Worm (Caenorhabditis elegans) whole organism, L4 larva: ENCODE measurements around the gene Y55D9A.2.
"Not testable (repeated sequence)": the region's sequence is repeated elsewhere in the genome, so short reads cannot be mapped to it uniquely, and the experiment has no call there.

Experiments
- F49E8.2 ChIP-seq: sonication (generic microtip); optimal IDR thresholded peaks from 2 replicates; lab custom pipeline; 2016; ENCODE audit warnings: missing compliant biosample characterization, mild to moderate bottlenecking, missing genetic modification characterization, borderline replicate concordance
- Y75B8A.6 ChIP-seq: fragments of 200-800 bp; sonication (Bioruptor generic); IDR thresholded peaks from 2 replicates; pipeline ENCODE4 v1.3.6; 2022; ENCODE audit warnings: missing genetic modification reagents, missing genetic modification characterization, missing compliant biosample characterization
- ceh-28 ChIP-seq: fragments of 150-350 bp; optimal IDR thresholded peaks from 2 replicates; lab custom pipeline; 2014; ENCODE audit warnings: missing biosample characterization, missing genetic modification reagents, missing genetic modification characterization
- daf-8 ChIP-seq: fragments of 200-800 bp; sonication (Bioruptor generic); IDR thresholded peaks from 2 replicates; pipeline ENCODE4 v1.3.6; 2022; ENCODE audit warnings: missing genetic modification characterization, missing compliant biosample characterization
- dpl-1 ChIP-seq: fragments of 150-350 bp; optimal IDR thresholded peaks from 2 replicates; lab custom pipeline; 2014; ENCODE audit warnings: missing biosample characterization, missing genetic modification reagents, missing genetic modification characterization
- duxl-1 ChIP-seq: sonication (generic microtip); optimal IDR thresholded peaks from 2 replicates; lab custom pipeline; 2016; ENCODE audit warnings: mild to moderate bottlenecking, missing genetic modification characterization, moderate library complexity, missing compliant biosample characterization; ENCODE audit not compliant: poor library complexity
- egl-27 ChIP-seq: sonication (generic microtip); optimal IDR thresholded peaks from 3 replicates; lab custom pipeline; 2017; ENCODE audit warnings: missing biosample characterization, missing genetic modification reagents, missing genetic modification characterization
- egl-43 ChIP-seq: fragments of 200-800 bp; sonication (Bioruptor generic); IDR thresholded peaks from 2 replicates; pipeline ENCODE4 v1.3.6; 2022; ENCODE audit warnings: missing genetic modification reagents, missing genetic modification characterization, missing compliant biosample characterization
- gei-8 ChIP-seq: fragments of 200-800 bp; sonication (Bioruptor generic); optimal IDR thresholded peaks from 2 replicates; lab custom pipeline; 2018; ENCODE audit warnings: mild to moderate bottlenecking, missing genetic modification characterization, missing compliant biosample characterization
- hlh-11 ChIP-seq: fragments of 200-800 bp; sonication (Bioruptor generic); optimal IDR thresholded peaks from 2 replicates; lab custom pipeline; 2018; ENCODE audit warnings: mild to moderate bottlenecking, missing genetic modification characterization, missing compliant biosample characterization
- hlh-30 ChIP-seq: sonication (generic microtip); optimal IDR thresholded peaks from 2 replicates; lab custom pipeline; 2017; ENCODE audit warnings: antibody characterized with exemption, mild to moderate bottlenecking, missing genetic modification characterization, missing compliant biosample characterization; ENCODE audit not compliant: insufficient read depth
- jun-1 ChIP-seq: fragments of 150-350 bp; optimal IDR thresholded peaks from 2 replicates; lab custom pipeline; 2014; ENCODE audit warnings: missing biosample characterization, missing genetic modification reagents, missing genetic modification characterization
- lin-38 ChIP-seq: fragments of 200-800 bp; sonication (Bioruptor generic); IDR thresholded peaks from 2 replicates; pipeline ENCODE4 v1.3.6; 2022; ENCODE audit warnings: missing genetic modification reagents, missing genetic modification characterization, missing compliant biosample characterization
- lir-3 ChIP-seq: sonication (generic microtip); optimal IDR thresholded peaks from 2 replicates; lab custom pipeline; 2016; ENCODE audit warnings: mild to moderate bottlenecking, missing genetic modification characterization, missing compliant biosample characterization
- mdl-1 ChIP-seq, 2 experiments: fragments of 150-350 bp in 1 of 2; sonication (generic microtip) in 1 of 2; optimal IDR thresholded peaks; 2 replicates each; lab custom pipeline; 2014 to 2017; ENCODE audit warnings: missing biosample characterization in 2 of 2, missing genetic modification characterization in 2 of 2
- mep-1 ChIP-seq: fragments of 150-350 bp; sonication (generic microtip); optimal IDR thresholded peaks from 3 replicates; lab custom pipeline; 2014; ENCODE audit warnings: missing biosample characterization, missing genetic modification characterization
- mes-2 ChIP-seq: sonication (generic microtip); optimal IDR thresholded peaks from 2 replicates; lab custom pipeline; 2016; ENCODE audit warnings: missing genotype, mild to moderate bottlenecking, missing genetic modification characterization, missing compliant biosample characterization; ENCODE audit not compliant: poor library complexity, severe bottlenecking
- mxl-3 ChIP-seq: fragments of 200-800 bp; sonication (Bioruptor generic); optimal IDR thresholded peaks from 2 replicates; lab custom pipeline; 2018; ENCODE audit warnings: mild to moderate bottlenecking, missing genetic modification characterization, missing compliant biosample characterization
- nhr-102 ChIP-seq: sonication (generic microtip); optimal IDR thresholded peaks from 2 replicates; lab custom pipeline; 2016; ENCODE audit warnings: mild to moderate bottlenecking, missing genetic modification characterization, moderate library complexity, missing compliant biosample characterization
- nhr-11 ChIP-seq: fragments of 150-350 bp; optimal IDR thresholded peaks from 2 replicates; lab custom pipeline; 2014; ENCODE audit warnings: missing biosample characterization, missing genetic modification characterization
- nhr-111 ChIP-seq: fragments of 200-800 bp; sonication (Bioruptor generic); optimal IDR thresholded peaks from 2 replicates; lab custom pipeline; 2018; ENCODE audit warnings: mild to moderate bottlenecking, missing genetic modification characterization, missing compliant biosample characterization
- nhr-28 ChIP-seq: fragments of 150-350 bp; optimal IDR thresholded peaks from 2 replicates; lab custom pipeline; 2014; ENCODE audit warnings: missing biosample characterization, missing genetic modification characterization
- nhr-42 ChIP-seq: fragments of 200-800 bp; sonication (Bioruptor generic); IDR thresholded peaks from 2 replicates; pipeline ENCODE4 v1.3.6; 2022; ENCODE audit warnings: missing genetic modification characterization, missing compliant biosample characterization
- nhr-6 ChIP-seq: fragments of 150-350 bp; optimal IDR thresholded peaks from 2 replicates; lab custom pipeline; 2014; ENCODE audit warnings: missing biosample characterization, missing genetic modification characterization
- nhr-77 ChIP-seq: fragments of 150-350 bp; optimal IDR thresholded peaks from 2 replicates; lab custom pipeline; 2014; ENCODE audit warnings: missing biosample characterization, missing genetic modification characterization
- sdz-12 ChIP-seq: fragments of 200-800 bp; sonication (Bioruptor generic); optimal IDR thresholded peaks from 2 replicates; lab custom pipeline; 2018; ENCODE audit warnings: mild to moderate bottlenecking, missing genetic modification characterization, missing compliant biosample characterization
- skn-1 ChIP-seq: fragments of 150-350 bp; optimal IDR thresholded peaks from 2 replicates; lab custom pipeline; 2014; ENCODE audit warnings: missing biosample characterization, missing genetic modification characterization
- snpc-1.2 ChIP-seq: fragments of 200-800 bp; sonication (Bioruptor generic); IDR thresholded peaks from 2 replicates; pipeline ENCODE4 v1.3.6; 2022; ENCODE audit warnings: missing genetic modification reagents, missing genetic modification characterization, missing compliant biosample characterization
- tag-97 ChIP-seq: fragments of 200-800 bp; sonication (Bioruptor generic); IDR thresholded peaks from 2 replicates; pipeline ENCODE4 v1.3.6; 2022; ENCODE audit warnings: missing genetic modification characterization, missing compliant biosample characterization
- unc-39 ChIP-seq: sonication (generic microtip); optimal IDR thresholded peaks from 2 replicates; lab custom pipeline; 2017; ENCODE audit warnings: missing biosample characterization, missing genetic modification characterization
- unc-62 ChIP-seq, 3 experiments: fragments of 150-350 bp in 1 of 3; sonication (generic microtip); optimal IDR thresholded peaks in 2 of 3; peaks in 1 of 3; 1 replicate in 1 of 3; 2 replicates in 2 of 3; lab custom pipeline; 2014 to 2017; ENCODE audit warnings: missing biosample characterization in 3 of 3, missing genetic modification characterization in 3 of 3, missing genetic modification reagents in 3 of 3, missing genotype in 1 of 3
- ztf-7 ChIP-seq: fragments of 150-350 bp; optimal IDR thresholded peaks from 2 replicates; lab custom pipeline; 2014; ENCODE audit warnings: missing biosample characterization, missing genetic modification characterization

Y55D9A.2 gene

DNA sequence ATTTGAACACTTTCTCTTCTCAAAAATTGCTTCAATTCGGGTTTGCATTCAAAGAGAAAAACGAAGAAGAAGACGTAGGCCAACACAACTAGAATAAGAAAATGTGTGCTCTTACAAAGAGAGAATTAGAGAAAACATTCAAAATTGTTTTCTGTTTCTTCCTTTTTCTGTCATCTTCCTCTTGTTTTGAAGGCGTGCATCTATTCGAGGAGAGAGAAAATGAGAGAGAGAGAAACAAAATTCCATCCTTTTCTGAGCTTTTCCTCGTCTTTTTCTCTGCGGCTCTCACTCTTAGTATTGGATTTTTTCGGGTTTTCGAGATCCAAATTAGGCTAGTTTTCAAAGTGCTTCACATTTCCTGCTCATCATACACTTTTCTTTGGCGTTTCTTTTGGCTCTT is 46.3 kb upstream of the Y55D9A.2 start (continued):
- TF ChIP-seq hlh-30 (tag; lab: Kevin White, UChicago) (peak; percentile 35), hlh-11 (tag; lab: Kevin White, UChicago) (no peak), nhr-77 (no peak), unc-62 (GFP tag; optimal IDR thresholded peaks at IDR 0.05 in 1 of 2; lab: Kevin White, UChicago) (no peak), unc-62 (tag; optimal IDR thresholded peaks at IDR 0.05; lab: Kevin White, UChicago) (no peak), nhr-111 (GFP tag; lab: Kevin White, UChicago) (no peak), skn-1 (tag; lab: Kevin White, UChicago) (no peak), Y75B8A.6 (GFP tag; lab: Robert Waterston, UW) (no peak), mdl-1 (tag; optimal IDR thresholded peaks at IDR 0.05; lab: Kevin White, UChicago) (peak in 1 of 2 experiments; percentile 58)

ce11 chrIV:12650597-12650996 is 45.4 kb upstream of the Y55D9A.2 start:
- TF ChIP-seq nhr-102 (no peak), F49E8.2 (tag; lab: Kevin White, UChicago) (no peak), sdz-12 (GFP tag; lab: Kevin White, UChicago) (no peak), nhr-11 (tag; lab: Kevin White, UChicago) (no peak), snpc-1.2 (GFP tag; lab: Robert Waterston, UW) (no peak), hlh-11 (tag; lab: Kevin White, UChicago) (no peak), skn-1 (tag; lab: Kevin White, UChicago) (no peak), gei-8 (GFP tag; lab: Kevin White, UChicago) (no peak), daf-8 (GFP tag; lab: Robert Waterston, UW) (no peak)

ce11 chrIV:12640875-12641860 is 35.9 kb upstream of the Y55D9A.2 start:
- peak; percentile 50 for TF ChIP-seq nhr-28 (tag; lab: Kevin White, UChicago)
- TF ChIP-seq unc-62 (GFP tag; optimal IDR thresholded peaks at IDR 0.05 in 1 of 2; lab: Kevin White, UChicago), result peak in 1 of 2 experiments; percentile 95
- no peak for TF ChIP-seq unc-62 (tag; optimal IDR thresholded peaks at IDR 0.05; lab: Kevin White, UChicago)
- TF ChIP-seq mxl-3 (GFP tag; lab: Kevin White, UChicago), result peak; percentile 57
- TF ChIP-seq ceh-28 (tag; lab: Kevin White, UChicago), result no peak

DNA sequence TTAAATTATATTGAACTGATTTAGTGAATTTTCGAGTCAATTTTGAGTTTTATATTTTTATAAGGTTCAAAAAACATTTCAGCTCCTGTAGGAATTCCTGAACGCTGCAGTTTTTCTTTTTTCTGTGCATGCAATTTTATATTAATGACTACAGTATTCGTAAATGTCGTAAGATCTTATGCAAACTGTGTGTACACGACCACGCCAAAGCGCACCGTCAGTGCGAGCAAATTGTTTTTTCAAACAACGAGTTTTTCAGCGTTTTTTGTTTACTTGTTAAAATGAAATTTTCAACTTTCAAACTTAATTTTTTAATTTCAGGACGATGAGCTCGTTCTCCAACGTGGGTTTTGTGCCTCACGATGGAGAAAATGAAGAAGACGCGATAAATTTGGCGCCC is 34.9 kb upstream of the Y55D9A.2 start, which contains the start of gene vha-7:
vha-7 (plus strand) TSS at position 326 of the 400 bp plus-strand sequence.
- TF ChIP-seq jun-1 (tag; lab: Kevin White, UChicago), result no peak
- no peak for TF ChIP-seq nhr-42 (GFP tag; lab: Robert Waterston, UW)
- TF ChIP-seq ztf-7 (tag; lab: Kevin White, UChicago), result no peak
- TF ChIP-seq duxl-1 (tag; lab: Kevin White, UChicago), result no peak
- TF ChIP-seq dpl-1 (GFP tag; lab: Kevin White, UChicago), result no peak
- no peak for TF ChIP-seq unc-39 (tag; lab: Kevin White, UChicago)
- TF ChIP-seq egl-43 (GFP tag; lab: Robert Waterston, UW), result no peak

ce11 chrIV:12639311-12639710 is 34.1 kb upstream of the Y55D9A.2 start, which contains the start of gene C26H9A.3:
TSS of gene C26H9A.3 (minus strand) at chrIV:12639411.
- TF ChIP-seq mep-1, ceh-28, lir-3 (tag; lab: Kevin White, UChicago): not testable (repeated sequence)

DNA sequence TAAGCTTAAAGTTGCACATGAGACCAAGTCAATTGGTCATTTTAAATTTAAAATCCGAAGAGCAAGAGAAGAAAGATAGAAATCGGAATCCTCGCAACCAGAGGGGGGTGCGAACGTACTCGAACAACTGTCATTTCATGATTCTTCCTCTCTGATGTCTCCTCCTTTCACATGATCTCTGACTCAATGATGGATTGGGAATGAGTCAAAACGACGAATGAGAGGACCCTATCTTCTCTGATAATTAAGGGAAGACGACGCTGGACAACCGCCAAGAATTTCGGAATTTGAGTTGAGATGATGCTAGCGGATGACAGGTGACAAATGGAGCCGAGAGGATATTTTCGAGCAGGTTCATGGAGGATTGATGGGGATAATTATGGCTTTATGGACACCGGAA is 32.1 kb upstream of the Y55D9A.2 start:
- TF ChIP-seq nhr-6 (tag; lab: Kevin White, UChicago), result no peak
- TF ChIP-seq nhr-11 (tag; lab: Kevin White, UChicago), result peak; percentile 64
- no peak for TF ChIP-seq unc-62 (GFP tag; optimal IDR thresholded peaks at IDR 0.05 in 1 of 2; lab: Kevin White, UChicago)
- TF ChIP-seq unc-62 (tag; optimal IDR thresholded peaks at IDR 0.05; lab: Kevin White, UChicago), result no peak
- TF ChIP-seq ceh-28 (tag; lab: Kevin White, UChicago), result no peak
- TF ChIP-seq mes-2, result no peak
- TF ChIP-seq tag-97 (GFP tag; lab: Robert Waterston, UW), result no peak
- TF ChIP-seq lin-38 (GFP tag; lab: Robert Waterston, UW), result no peak
- TF ChIP-seq egl-27, result no peak
- no peak for TF ChIP-seq skn-1 (tag; lab: Kevin White, UChicago)
- peak; percentile 42 for TF ChIP-seq hlh-11 (tag; lab: Kevin White, UChicago)
